Worm (Caenorhabditis elegans) whole organism, L1 larva: Measurements from ENCODE around the gene bre-3.

Source experiments
- aha-1 ChIP-seq: fragments of 150-350 bp; optimal IDR thresholded peaks from 2 replicates; lab custom pipeline; 2014; ENCODE audit warnings: missing biosample characterization, missing genetic modification characterization
- elt-3 ChIP-seq, 6 experiments: fragments of 150-350 bp in 1 of 6; sonication (generic microtip); optimal IDR thresholded peaks; 2 replicates each; lab custom pipeline; 2017 to 2018; ENCODE audit warnings: missing biosample characterization in 6 of 6, missing genetic modification characterization in 6 of 6, inconsistent platforms in 1 of 6
- grh-1 ChIP-seq: fragments of 200-800 bp; sonication (Bioruptor generic); IDR thresholded peaks from 2 replicates; pipeline ENCODE4 v1.3.6; 2022; ENCODE audit warnings: missing genetic modification reagents, missing genetic modification characterization, missing compliant biosample characterization
- mep-1 ChIP-seq: fragments of 150-350 bp; optimal IDR thresholded peaks from 2 replicates; lab custom pipeline; 2014; ENCODE audit warnings: missing biosample characterization, missing genetic modification characterization
- nhr-11 ChIP-seq: fragments of 150-350 bp; optimal IDR thresholded peaks from 2 replicates; lab custom pipeline; 2014; ENCODE audit warnings: missing biosample characterization, missing genetic modification characterization
- skn-1 ChIP-seq: fragments of 150-350 bp; optimal IDR thresholded peaks from 2 replicates; lab custom pipeline; 2014; ENCODE audit warnings: missing biosample characterization, missing genetic modification characterization
- unc-62 ChIP-seq: fragments of 150-350 bp; optimal IDR thresholded peaks from 2 replicates; lab custom pipeline; 2014; ENCODE audit warnings: missing biosample characterization, missing genetic modification reagents, missing genetic modification characterization
- ztf-11 ChIP-seq, 2 experiments: sonication (generic microtip); optimal IDR thresholded peaks; 2 replicates each; lab custom pipeline; 2016 to 2017; ENCODE audit warnings: missing genetic modification characterization in 2 of 2, missing biosample characterization in 1 of 2, missing compliant biosample characterization in 1 of 2

- TF ChIP-seq aha-1 (tag; lab: Kevin White, UChicago) (no peak), unc-62 (no peak), skn-1 (tag; lab: Kevin White, UChicago) (no peak), mep-1 (tag; lab: Kevin White, UChicago) (no peak), elt-3 (tag; optimal IDR thresholded peaks at IDR 0.05; lab: Kevin White, UChicago) (no peak), nhr-11 (tag; lab: Kevin White, UChicago) (no peak), ztf-11 (tag; optimal IDR thresholded peaks at IDR 0.05; lab: Kevin White, UChicago) (no peak), grh-1 (GFP tag; lab: Robert Waterston, UW) (no peak)
Measured at ce11 chrIII:9497412-9497811, 12.1 kb upstream of the bre-3 start.
